Worm (Caenorhabditis elegans) whole organism, L4/young adult: ENCODE results near the gene decr-1.1.

Source experiments
- W03F9.2 ChIP-seq: fragments of 150-350 bp; optimal IDR thresholded peaks from 2 replicates; lab custom pipeline; 2014; ENCODE audit warnings: missing biosample characterization, missing genetic modification characterization
- dao-5 ChIP-seq: sonication (generic microtip); optimal IDR thresholded peaks from 2 replicates; lab custom pipeline; 2016; ENCODE audit warnings: missing genotype, missing genetic modification characterization, moderate library complexity, missing compliant biosample characterization
- him-1 ChIP-seq: sonication (generic microtip); optimal IDR thresholded peaks from 2 replicates; lab custom pipeline; 2016; ENCODE audit warnings: missing genotype, missing genetic modification reagents, missing genetic modification characterization, missing compliant biosample characterization

decr-1.1 gene

DNA sequence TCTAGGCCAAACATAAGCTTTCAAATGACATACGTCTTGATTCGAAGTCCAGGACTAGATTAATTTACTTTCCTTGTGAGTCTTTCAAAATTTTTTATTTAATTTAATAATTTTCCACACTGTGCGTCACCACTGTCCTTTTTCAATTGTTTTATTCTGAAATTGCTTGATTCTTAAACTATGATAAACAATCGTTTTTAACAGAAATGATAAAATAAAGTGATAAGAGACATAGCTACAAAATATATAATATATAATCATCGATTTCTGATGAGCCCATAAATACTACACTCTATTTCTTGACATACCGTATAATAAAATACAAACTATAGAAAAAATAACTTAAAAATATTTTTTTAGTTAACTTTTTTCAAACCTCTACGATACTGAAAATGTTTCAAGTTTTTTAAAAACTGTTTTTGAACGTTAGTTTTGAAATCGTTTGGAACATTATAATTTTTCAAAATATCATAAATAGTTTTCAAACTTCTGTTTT is 13.2 kb upstream of the decr-1.1 start, which contains the start of gene nas-24:
nas-24 (plus strand) TSS at position 446 of the 496 bp plus-strand sequence.
- TF ChIP-seq W03F9.2 (tag; lab: Kevin White, UChicago): no peak
- no peak for TF ChIP-seq dao-5
- no peak for TF ChIP-seq him-1

DNA sequence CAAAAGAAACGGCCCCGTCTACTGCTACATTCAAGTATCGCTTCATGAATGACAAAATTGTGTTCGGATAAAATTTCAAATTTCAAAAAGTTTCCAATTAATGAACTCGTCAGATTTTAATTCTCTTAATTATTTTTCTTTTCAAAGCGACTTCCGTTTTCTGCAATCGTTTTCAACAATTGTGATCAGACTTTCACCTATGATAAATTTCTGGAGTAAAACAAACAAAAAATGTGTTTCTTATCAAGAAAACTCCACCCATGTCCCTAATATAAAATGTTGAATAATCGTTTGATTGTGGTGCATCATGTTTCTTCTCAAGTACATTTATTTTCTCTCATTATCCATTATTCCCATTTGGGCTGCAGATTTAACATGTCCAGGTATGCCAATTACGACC is 11.0 kb upstream of the decr-1.1 start, which contains the start of gene F20G2.5:
F20G2.5 (plus strand) TSS at position 301 of the 400 bp plus-strand sequence.
- TF ChIP-seq W03F9.2 (tag; lab: Kevin White, UChicago): no peak
- no peak for TF ChIP-seq dao-5
- TF ChIP-seq him-1: no peak

DNA sequence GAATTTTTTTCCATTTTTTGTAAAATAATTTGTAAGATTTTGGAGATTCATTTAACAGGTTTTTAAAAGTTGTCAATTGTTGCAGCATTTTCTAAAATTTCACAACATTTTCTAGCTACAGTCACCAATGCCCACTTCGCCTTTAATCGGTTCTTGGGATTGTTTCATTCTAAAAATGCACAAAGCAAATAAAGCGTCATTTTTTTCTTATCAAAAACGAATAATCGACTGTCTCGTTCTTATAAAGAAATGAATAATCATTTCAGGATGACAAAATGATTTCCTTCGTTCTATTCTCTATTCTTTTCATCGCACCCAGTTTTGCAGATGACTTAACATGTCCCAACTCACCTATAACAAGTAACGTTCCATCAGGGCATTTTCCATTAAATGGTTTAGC is 6.7 kb upstream of the decr-1.1 start, which contains the start of gene F53C11.1:
F53C11.1 (plus strand) TSS at position 268 of the 400 bp plus-strand sequence.
- TF ChIP-seq him-1 (no peak), dao-5 (no peak), W03F9.2 (tag; lab: Kevin White, UChicago) (no peak)

DNA sequence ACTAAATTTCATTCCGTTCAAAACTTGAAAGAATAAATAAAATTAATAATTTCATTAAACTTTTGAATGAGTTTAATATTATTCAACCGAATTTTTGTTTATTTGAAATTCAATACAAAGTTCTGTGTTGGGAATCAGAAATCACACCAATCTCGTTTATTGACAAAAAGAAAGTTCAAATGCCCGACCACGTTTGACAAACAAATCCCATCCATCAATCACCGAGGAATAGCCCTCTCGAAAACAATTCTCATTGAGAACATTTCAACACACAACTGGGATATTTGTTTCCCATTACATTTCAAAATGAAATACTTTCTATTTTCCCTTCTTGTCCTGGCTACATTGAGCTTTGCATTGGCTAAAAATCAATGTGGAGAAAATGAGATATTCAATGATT is 4.3 kb upstream of the decr-1.1 start, which contains the start of gene F53C11.9:
F53C11.9 (plus strand) TSS at position 159 of the 400 bp plus-strand sequence.
- TF ChIP-seq dao-5: no peak
- no peak for TF ChIP-seq him-1
- no peak for TF ChIP-seq W03F9.2 (tag; lab: Kevin White, UChicago)

DNA sequence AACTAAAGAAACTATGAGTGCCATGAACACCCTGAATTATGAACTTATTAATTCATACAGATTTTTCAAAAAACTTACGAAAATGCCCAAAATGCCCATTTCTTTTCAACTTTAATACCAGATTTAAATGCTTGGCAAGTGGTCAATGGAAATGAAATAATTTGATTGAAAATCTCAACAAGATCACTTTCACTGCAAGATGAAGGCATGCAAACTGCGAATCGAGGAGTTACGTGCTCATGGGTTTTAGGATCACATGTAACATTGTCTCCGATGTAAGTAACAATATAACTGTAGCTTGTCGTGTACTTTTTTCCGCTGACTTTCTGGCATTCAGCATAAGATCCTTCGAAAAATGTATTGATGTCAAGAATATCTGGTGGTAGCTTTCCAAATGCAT is 1.3 kb upstream of the decr-1.1 start:
- TF ChIP-seq him-1 (no peak), dao-5 (no peak), W03F9.2 (tag; lab: Kevin White, UChicago) (no peak)

DNA sequence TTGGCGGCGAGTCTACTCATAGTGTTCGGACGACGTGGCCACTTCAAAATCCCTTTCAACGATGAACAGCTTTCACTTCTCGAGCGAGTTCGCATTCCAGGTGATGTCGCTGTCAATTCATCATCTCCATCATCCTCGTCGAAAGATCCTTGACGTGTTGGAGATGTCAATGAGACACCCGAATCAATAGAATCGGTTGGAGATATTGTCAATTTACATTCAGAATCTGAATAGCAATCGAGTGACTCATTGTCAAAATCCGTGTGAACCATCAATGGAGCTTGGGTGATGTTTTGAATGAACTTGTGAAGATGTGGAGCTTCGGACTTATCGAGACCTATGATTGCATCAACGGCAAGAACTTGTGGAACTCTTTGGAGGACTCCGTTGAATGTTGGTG is 3.6 kb downstream of the decr-1.1 start:
- TF ChIP-seq him-1: no peak
- TF ChIP-seq W03F9.2 (tag; lab: Kevin White, UChicago): no peak
- no peak for TF ChIP-seq dao-5

DNA sequence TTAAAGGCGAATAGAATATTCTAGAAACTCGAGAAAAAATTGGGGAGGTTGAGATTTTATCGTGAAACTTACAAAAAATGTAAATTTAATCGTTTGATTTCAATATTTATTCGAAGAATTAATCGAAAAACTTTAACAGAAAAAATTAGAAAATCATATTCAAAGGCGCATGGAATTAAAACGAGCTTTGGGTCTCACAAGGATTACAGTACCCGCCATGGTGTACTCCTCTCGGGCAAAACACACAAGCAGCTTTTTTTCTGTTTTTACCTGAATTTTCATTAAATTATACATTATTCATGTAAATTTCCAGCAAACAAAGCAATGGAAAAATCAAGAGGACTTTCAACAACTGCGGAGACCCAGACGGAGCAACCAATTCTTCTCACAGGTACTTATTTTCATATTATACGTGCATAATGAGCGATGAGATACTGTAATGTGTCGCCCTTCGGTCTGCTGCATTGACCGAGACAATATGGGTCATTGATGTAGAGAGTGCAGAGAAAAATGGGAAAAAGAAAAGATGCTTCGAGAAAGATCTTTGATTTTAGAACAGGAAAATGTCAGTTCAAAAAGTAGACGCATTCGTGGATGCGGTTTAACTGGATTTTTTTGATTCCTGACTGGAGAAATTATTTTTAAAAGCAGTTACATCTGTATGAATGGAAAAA is 5.2 kb downstream of the decr-1.1 start, which contains the start of the genes F53C11.4 and F53C11.5:
F53C11.4 (minus strand) TSS at position 128 of the 674 bp plus-strand sequence.
F53C11.5 (plus strand) TSS at position 325 of the 674 bp plus-strand sequence.
- TF ChIP-seq dao-5 (no peak), W03F9.2 (tag; lab: Kevin White, UChicago) (peak; percentile 3)

DNA sequence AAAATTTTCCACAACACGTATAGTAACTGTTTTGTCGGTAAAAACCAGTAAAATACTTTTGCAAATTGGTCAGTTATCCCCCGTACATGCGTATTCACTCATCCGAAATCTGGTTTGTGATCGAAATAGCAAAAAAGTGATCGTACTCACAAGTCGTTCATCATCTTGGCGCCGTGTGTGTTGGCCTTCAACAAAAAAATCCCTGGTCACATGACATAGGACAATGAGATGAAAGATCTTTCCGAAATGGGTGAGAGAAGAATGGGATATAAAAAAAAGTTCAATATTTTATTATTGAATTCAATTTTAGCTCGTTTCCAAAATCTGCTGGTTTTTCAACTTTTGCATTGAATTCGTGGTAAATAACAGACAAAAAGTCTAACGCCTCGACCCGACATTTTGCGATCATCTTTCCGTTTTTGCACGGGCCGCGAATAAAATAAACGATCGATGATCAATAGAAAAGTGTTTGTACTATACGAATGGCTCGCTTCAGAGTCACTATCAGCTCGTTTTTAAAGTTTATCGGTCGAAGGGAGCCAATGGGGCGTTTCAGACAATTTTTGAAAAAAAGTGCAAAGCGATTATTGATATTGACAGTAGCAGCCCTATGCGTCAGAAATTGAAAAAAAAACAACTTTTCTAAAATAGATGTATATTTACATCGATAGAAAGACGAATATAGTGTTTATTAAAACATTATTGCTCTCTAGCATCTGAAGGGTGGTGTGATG is 5.9 kb downstream of the decr-1.1 start:
- no peak for TF ChIP-seq dao-5
- TF ChIP-seq him-1: no peak

DNA sequence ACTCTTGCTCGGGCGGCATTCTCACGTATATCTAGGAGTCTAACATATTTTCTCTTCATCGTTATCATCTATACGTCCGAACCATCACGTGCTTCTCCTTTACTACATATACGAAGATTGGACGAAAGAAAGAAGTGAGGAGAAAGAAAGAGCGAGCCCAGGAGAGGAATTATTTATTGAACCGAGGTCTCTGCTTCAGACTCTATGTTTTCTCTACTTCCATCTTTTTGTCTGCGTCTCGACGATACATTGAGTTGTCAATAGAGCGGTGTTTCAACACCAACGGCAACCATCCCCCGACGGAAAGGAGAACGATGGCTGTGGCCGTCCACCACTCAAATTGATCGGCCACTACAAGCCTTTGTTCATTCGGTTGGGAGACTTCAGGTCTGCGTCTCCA is 7.2 kb downstream of the decr-1.1 start:
- no peak for TF ChIP-seq dao-5
- peak; percentile 58 for TF ChIP-seq him-1
- peak; percentile 84 for TF ChIP-seq W03F9.2 (tag; lab: Kevin White, UChicago)

DNA sequence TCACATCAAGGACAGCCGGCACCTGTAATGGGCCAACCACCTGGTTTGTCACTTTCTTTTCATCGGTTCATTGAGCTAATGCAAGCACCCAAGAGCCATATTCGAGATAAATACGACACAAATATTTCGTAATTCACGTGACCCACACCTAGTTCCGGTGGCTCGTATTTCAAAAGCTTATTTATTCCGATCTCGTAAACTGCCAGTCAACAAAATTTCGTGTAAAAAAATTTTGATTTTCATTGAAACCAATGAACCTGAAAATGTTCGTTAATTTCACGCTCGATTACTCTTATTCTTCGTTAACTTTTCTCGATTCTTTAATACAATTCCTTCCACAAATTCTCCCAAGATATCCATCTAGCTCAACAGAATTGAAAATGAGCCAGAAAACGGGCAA is 7.9 kb downstream of the decr-1.1 start:
- no peak for TF ChIP-seq W03F9.2 (tag; lab: Kevin White, UChicago)

DNA sequence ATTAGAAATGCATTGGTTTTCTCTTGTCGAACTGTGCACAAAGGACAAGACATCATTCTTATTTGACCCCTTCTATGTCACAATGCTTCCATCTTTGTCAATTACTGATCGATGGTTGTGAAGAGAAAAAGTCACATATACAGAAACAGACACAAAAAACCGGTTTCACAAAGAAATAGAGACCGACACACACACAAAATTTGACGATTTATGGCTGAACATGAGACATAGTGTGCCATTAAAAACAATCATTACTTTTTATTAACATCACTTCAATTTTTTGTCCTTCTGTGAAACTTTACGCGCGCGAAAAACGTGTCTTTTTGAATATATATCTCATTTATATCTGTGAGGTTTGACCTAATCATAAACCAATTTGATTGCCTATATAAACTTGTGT is 8.4 kb downstream of the decr-1.1 start:
- no peak for TF ChIP-seq W03F9.2 (tag; lab: Kevin White, UChicago)
- no peak for TF ChIP-seq dao-5
- no peak for TF ChIP-seq him-1

DNA sequence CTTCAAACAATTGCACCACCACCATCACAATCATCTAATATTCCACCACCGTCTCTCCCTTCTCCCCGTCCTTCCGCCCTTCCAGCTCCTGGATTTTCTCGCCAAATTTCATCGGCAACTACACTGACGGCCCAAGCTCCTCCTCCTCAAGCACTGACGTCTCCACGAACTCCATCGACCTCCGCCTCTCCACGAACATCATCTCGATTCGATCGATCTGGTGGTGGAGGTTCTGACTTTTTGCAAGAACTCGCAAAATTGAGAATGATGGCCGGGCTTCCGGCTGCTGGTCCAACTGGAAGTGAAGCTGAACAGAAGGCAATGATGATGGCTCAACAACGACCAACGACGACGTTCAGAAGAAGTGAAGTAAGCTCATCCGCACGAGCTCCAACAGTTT is 11.8 kb downstream of the decr-1.1 start:
- TF ChIP-seq dao-5: no peak
- no peak for TF ChIP-seq W03F9.2 (tag; lab: Kevin White, UChicago)
- no peak for TF ChIP-seq him-1

DNA sequence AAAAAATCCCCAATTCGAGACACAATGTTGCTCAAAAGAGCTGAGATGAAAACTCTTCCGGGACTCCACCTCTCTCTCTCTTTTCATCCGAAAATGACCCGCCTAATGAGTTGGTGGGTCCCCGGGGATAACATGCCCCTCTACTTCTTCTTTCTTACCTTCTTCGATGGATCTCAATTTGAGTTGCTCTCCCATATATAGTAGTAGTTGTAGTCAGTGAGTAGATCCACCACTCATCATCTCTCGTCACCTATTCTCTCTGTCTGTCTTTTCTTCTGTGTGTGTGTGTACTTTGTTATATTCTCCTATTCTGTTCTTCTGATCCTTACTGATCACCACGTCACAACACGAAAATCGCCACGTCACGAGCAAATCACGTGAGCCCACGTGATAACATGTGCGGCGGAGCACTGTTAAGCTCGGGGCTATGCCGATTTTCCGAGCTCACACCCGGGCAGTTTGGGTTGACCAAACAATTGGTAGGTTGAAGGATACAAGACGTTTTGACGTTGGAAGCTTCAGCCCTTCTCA is 14.1 kb downstream of the decr-1.1 start, which contains the start of gene twk-32:
twk-32 (plus strand) TSS at position 396 of the 531 bp plus-strand sequence.
- no peak for TF ChIP-seq him-1
- no peak for TF ChIP-seq dao-5
- no peak for TF ChIP-seq W03F9.2 (tag; lab: Kevin White, UChicago)

DNA sequence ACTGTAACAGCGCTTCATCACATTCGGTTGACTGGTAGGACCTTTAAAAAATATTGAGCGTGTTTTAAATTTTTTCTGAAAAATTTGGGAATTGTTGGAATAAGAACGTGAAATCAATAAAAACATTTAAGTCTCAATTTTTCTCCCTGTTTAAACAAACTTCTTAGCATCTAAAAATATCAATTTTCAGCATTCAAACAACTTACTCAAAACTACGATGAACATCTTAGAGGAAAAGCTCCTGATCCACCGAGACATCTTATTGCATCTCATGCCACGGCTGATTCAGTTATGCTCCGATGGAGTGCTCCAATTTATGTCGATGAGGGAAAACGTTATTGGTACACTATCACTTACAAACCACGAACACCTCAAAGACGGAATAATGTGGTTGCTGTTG is 17.0 kb downstream of the decr-1.1 start:
- TF ChIP-seq dao-5 (no peak), W03F9.2 (tag; lab: Kevin White, UChicago) (no peak), him-1 (no peak)

DNA sequence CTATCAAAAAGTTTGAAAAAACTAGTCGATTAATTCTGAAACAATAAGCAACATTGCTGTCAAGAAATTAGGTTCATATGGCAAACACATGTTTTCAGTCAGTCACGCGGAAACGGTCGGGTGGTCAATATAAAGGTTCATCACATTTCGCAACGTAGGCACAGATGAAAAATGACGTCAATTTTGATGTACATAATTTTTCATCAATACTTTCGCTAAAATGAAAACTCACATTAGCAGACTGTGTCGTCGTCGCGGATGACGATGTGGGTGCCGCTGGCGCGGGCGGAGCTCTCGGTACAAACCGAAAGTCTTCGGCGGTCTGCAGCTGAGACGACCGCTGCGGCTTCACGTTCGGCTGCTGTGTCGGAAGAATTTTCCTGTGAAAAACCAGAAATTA is 21.7 kb downstream of the decr-1.1 start, which contains the start of gene swan-2:
swan-2 (minus strand) TSS at position 380 of the 400 bp plus-strand sequence.
- TF ChIP-seq W03F9.2 (tag; lab: Kevin White, UChicago) (no peak), him-1 (no peak), dao-5 (no peak)
